Worm (Caenorhabditis elegans) whole organism, midembryonic: ENCODE measurements around the gene srlf-27.

Experiments
- T22C8.4 ChIP-seq: fragments of 200-800 bp; sonication (Bioruptor generic); IDR thresholded peaks from 2 replicates; pipeline ENCODE4 v1.3.6; 2022; ENCODE audit warnings: missing genetic modification characterization, missing compliant biosample characterization
- cog-1 ChIP-seq: sonication (generic microtip); optimal IDR thresholded peaks from 2 replicates; lab custom pipeline; 2016; ENCODE audit warnings: missing genetic modification characterization, missing compliant biosample characterization
- flt-1 ChIP-seq: fragments of 200-800 bp; sonication (Bioruptor generic); IDR thresholded peaks from 2 replicates; pipeline ENCODE4 v1.3.6; 2022; ENCODE audit warnings: missing genetic modification characterization, missing compliant biosample characterization
- klf-2 ChIP-seq: fragments of 200-800 bp; sonication (Bioruptor generic); conservative IDR thresholded peaks from 2 replicates; pipeline ENCODE4 v1.3.6; 2022; ENCODE audit warnings: missing genetic modification reagents, missing genetic modification characterization, missing compliant biosample characterization
- med-1 ChIP-seq: sonication (generic microtip); optimal IDR thresholded peaks from 2 replicates; lab custom pipeline; 2017; ENCODE audit warnings: missing genetic modification characterization, mild to moderate bottlenecking, missing compliant biosample characterization, antibody characterized with exemption, missing genetic modification reagents; ENCODE audit not compliant: insufficient read depth
- ref-1 ChIP-seq: fragments of 200-800 bp; sonication (Bioruptor generic); conservative IDR thresholded peaks from 2 replicates; pipeline ENCODE4 v1.3.6; 2022; ENCODE audit warnings: missing genetic modification reagents, missing genetic modification characterization, missing compliant biosample characterization
- tab-1 ChIP-seq: fragments of 200-800 bp; sonication (Bioruptor generic); IDR thresholded peaks from 2 replicates; pipeline ENCODE4 v1.3.6; 2022; ENCODE audit warnings: missing genetic modification characterization, missing compliant biosample characterization
- ztf-23 ChIP-seq: fragments of 200-800 bp; sonication (Bioruptor generic); IDR thresholded peaks from 2 replicates; pipeline ENCODE4 v1.3.6; 2022; ENCODE audit warnings: missing genetic modification reagents, missing genetic modification characterization, missing compliant biosample characterization
- ztf-29 ChIP-seq: fragments of 200-800 bp; sonication (Bioruptor generic); IDR thresholded peaks from 2 replicates; pipeline ENCODE4 v1.3.6; 2022; ENCODE audit warnings: missing genetic modification reagents, missing genetic modification characterization, missing compliant biosample characterization

Gene srlf-27

ce11 chrIV:14637413-14637812 lies at the start of gene srlf-27:
srlf-27 (plus strand) TSS chrIV:14637713.
- TF ChIP-seq T22C8.4 (GFP tag; lab: Robert Waterston, UW): no peak
- no peak for TF ChIP-seq ref-1 (GFP tag; lab: Robert Waterston, UW)

- TF ChIP-seq klf-2 (GFP tag; lab: Robert Waterston, UW) (no peak), med-1 (no peak)
These were observed 43.3 kb upstream of the srlf-27 start for ce11 chrIV:14594249-14594648.

DNA sequence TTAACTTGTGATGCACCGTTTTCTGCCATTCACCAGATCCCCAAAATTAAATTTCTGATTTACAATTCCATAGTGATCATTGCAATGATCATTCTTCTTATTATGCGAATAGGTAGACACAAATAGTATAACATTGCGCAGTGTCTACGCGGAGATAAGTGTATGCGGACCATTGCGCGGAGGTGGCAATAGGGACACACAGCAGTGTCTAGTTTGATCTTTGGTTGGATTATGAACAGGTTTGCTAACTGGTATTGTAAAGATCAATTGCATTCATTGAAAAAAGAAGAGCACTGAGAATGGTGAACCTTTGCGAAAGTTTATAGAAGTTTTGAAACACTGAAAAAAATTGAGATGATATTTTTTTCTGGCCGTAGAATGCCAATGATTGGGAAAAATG lies 38.2 kb upstream of the srlf-27 start:
- TF ChIP-seq tab-1 (GFP tag; lab: Robert Waterston, UW) (no peak), T22C8.4 (GFP tag; lab: Robert Waterston, UW) (no peak), cog-1 (tag; lab: Kevin White, UChicago) (no peak), ref-1 (GFP tag; lab: Robert Waterston, UW) (no peak), flt-1 (GFP tag; lab: Robert Waterston, UW) (no peak), ztf-23 (GFP tag; lab: Robert Waterston, UW) (no peak), ztf-29 (GFP tag; lab: Robert Waterston, UW) (no peak), klf-2 (GFP tag; lab: Robert Waterston, UW) (no peak), med-1 (no peak)

DNA sequence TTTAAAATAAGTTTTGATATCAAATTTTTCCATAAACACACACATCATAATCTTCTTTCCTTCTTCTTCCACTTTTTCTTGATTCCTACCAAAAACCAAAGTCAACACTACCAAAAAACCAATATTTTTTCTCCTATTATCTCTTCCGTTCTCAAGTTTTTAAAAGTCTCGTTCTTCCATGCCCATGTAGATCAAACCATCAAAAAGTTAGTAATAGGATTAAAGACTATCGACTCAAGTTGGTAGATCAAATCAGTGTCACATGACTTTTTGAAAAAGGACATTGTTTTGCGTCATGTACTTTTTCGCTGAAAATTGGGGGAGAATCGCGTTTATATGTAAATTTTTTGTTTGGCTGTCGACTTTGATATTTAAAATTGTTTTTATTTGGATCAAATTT lies 34.5 kb upstream of the srlf-27 start:
- TF ChIP-seq flt-1 (GFP tag; lab: Robert Waterston, UW) (no peak), cog-1 (tag; lab: Kevin White, UChicago) (no peak), ref-1 (GFP tag; lab: Robert Waterston, UW) (no peak), ztf-23 (GFP tag; lab: Robert Waterston, UW) (no peak), tab-1 (GFP tag; lab: Robert Waterston, UW) (no peak), T22C8.4 (GFP tag; lab: Robert Waterston, UW) (no peak), ztf-29 (GFP tag; lab: Robert Waterston, UW) (no peak), med-1 (no peak), klf-2 (GFP tag; lab: Robert Waterston, UW) (no peak)

DNA sequence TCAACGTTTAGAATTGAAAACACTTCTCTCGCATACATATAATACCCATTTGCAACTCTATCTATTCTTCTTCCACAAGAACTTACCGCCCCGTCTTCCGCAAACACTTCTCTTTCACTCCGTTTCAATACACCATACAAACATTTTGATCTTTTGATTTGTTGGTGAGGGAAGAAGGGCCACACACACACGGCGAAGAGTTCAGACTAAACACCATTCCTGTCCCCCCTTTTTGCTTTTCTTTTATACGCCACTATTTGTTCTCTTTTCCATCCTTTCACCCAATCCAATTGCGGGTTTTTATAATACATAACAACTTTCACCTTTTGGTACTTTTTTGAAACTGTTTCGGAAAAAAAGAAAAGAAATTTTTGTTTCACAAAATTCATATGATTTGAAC lies 32.4 kb upstream of the srlf-27 start:
- TF ChIP-seq ztf-29 (GFP tag; lab: Robert Waterston, UW): no peak
- TF ChIP-seq ref-1 (GFP tag; lab: Robert Waterston, UW): no peak
- TF ChIP-seq tab-1 (GFP tag; lab: Robert Waterston, UW): no peak
- TF ChIP-seq cog-1 (tag; lab: Kevin White, UChicago): no peak

ce11 chrIV:14606469-14606868 lies 31.0 kb upstream of the srlf-27 start:
- TF ChIP-seq T22C8.4 (GFP tag; lab: Robert Waterston, UW): no peak
- no peak for TF ChIP-seq med-1
- no peak for TF ChIP-seq cog-1 (tag; lab: Kevin White, UChicago)
- no peak for TF ChIP-seq flt-1 (GFP tag; lab: Robert Waterston, UW)
- TF ChIP-seq ztf-29 (GFP tag; lab: Robert Waterston, UW): no peak
- TF ChIP-seq klf-2 (GFP tag; lab: Robert Waterston, UW): no peak
- TF ChIP-seq ref-1 (GFP tag; lab: Robert Waterston, UW): no peak
- no peak for TF ChIP-seq ztf-23 (GFP tag; lab: Robert Waterston, UW)
- no peak for TF ChIP-seq tab-1 (GFP tag; lab: Robert Waterston, UW)

ce11 chrIV:14608605-14609004 lies 28.9 kb upstream of the srlf-27 start:
- TF ChIP-seq klf-2 (GFP tag; lab: Robert Waterston, UW) (no peak), T22C8.4 (GFP tag; lab: Robert Waterston, UW) (no peak), ztf-23 (GFP tag; lab: Robert Waterston, UW) (no peak), cog-1 (tag; lab: Kevin White, UChicago) (no peak), med-1 (no peak), tab-1 (GFP tag; lab: Robert Waterston, UW) (no peak), flt-1 (GFP tag; lab: Robert Waterston, UW) (no peak), ztf-29 (GFP tag; lab: Robert Waterston, UW) (no peak), ref-1 (GFP tag; lab: Robert Waterston, UW) (no peak)

DNA sequence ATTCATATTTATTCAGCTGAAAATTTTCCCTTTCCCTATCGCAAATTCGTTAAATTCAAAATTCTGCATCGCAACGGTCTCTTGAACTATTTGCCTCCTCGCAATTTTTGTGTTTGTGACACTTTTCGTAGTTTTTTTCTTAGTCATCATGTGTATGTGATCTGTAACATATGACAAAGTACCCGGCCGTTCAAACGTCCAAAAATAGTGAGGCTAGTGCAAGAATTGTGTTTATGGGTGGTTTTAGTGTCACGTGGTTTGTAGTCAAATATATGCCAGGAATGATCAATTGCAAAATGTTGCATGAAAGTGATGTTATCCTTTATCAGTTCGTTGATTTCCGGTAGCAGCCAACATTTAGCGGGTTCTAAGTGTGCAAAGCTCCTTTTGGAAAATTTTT lies 27.7 kb upstream of the srlf-27 start:
- no peak for TF ChIP-seq cog-1 (tag; lab: Kevin White, UChicago)
- TF ChIP-seq T22C8.4 (GFP tag; lab: Robert Waterston, UW): no peak
- no peak for TF ChIP-seq klf-2 (GFP tag; lab: Robert Waterston, UW)
- TF ChIP-seq tab-1 (GFP tag; lab: Robert Waterston, UW): no peak
- TF ChIP-seq ztf-29 (GFP tag; lab: Robert Waterston, UW): no peak
- no peak for TF ChIP-seq med-1
- no peak for TF ChIP-seq flt-1 (GFP tag; lab: Robert Waterston, UW)
- no peak for TF ChIP-seq ref-1 (GFP tag; lab: Robert Waterston, UW)
- no peak for TF ChIP-seq ztf-23 (GFP tag; lab: Robert Waterston, UW)

- TF ChIP-seq tab-1 (GFP tag; lab: Robert Waterston, UW) (no peak), ref-1 (GFP tag; lab: Robert Waterston, UW) (no peak), flt-1 (GFP tag; lab: Robert Waterston, UW) (no peak), ztf-23 (GFP tag; lab: Robert Waterston, UW) (no peak), med-1 (no peak), T22C8.4 (GFP tag; lab: Robert Waterston, UW) (no peak), cog-1 (tag; lab: Kevin White, UChicago) (no peak), klf-2 (GFP tag; lab: Robert Waterston, UW) (no peak), ztf-29 (GFP tag; lab: Robert Waterston, UW) (no peak)
These were observed 26.4 kb upstream of the srlf-27 start for ce11 chrIV:14610942-14611724.
